Fruit fly (Drosophila melanogaster) whole organism, embryonic: ENCODE results near the gene Or65a.

Experiments
- Blimp-1 ChIP-seq: fragments of 200-800 bp; sonication (Bioruptor generic); optimal IDR thresholded peaks from 3 replicates; lab custom pipeline; 2018; ENCODE audit warnings: missing biosample characterization, missing genetic modification characterization, mild to moderate bottlenecking, moderate library complexity, missing genetic modification reagents
- CG12299 ChIP-seq: fragments of 200-800 bp; sonication (Bioruptor generic); optimal IDR thresholded peaks from 2 replicates; lab custom pipeline; 2018; ENCODE audit warnings: missing biosample characterization, mild to moderate bottlenecking, missing genetic modification characterization
- CG13123 ChIP-seq: fragments of 200-800 bp; sonication (Bioruptor generic); optimal IDR thresholded peaks from 2 replicates; lab custom pipeline; 2016; ENCODE audit warnings: missing biosample characterization, missing genetic modification characterization
- CG6175 ChIP-seq: fragments of 200-800 bp; sonication (Bioruptor generic); IDR thresholded peaks from 3 replicates; pipeline ENCODE4 v1.3.6; 2022; ENCODE audit warnings: missing biosample characterization, missing genetic modification characterization
- Ets97D ChIP-seq: fragments of 200-800 bp; sonication (Bioruptor generic); optimal IDR thresholded peaks from 3 replicates; lab custom pipeline; 2016; ENCODE audit warnings: missing biosample characterization, missing genetic modification characterization
- Fer3 ChIP-seq: fragments of 200-800 bp; sonication (Bioruptor generic); optimal IDR thresholded peaks from 2 replicates; lab custom pipeline; 2018; ENCODE audit warnings: missing biosample characterization, mild to moderate bottlenecking, missing genetic modification characterization, moderate library complexity
- MESR4 ChIP-seq: fragments of 200-800 bp; sonication (Bioruptor generic); optimal IDR thresholded peaks from 2 replicates; lab custom pipeline; 2018; ENCODE audit warnings: missing biosample characterization, mild to moderate bottlenecking, missing genetic modification characterization, moderate library complexity

- TF ChIP-seq Fer3 (tag; lab: Kevin White, UChicago) (no peak), CG6175 (GFP tag; lab: Robert Waterston, UW) (no peak), Ets97D (no peak), Blimp-1 (no peak), MESR4 (GFP tag; lab: Kevin White, UChicago) (no peak), CG13123 (GFP tag; lab: Kevin White, UChicago) (no peak), CG12299 (no peak)
These were observed at the start of gene Or65a for dm6 chr3L:6320311-6320710.
